Worm (Caenorhabditis elegans) whole organism, young adult: Measurements from ENCODE around the gene Y15E3A.4.

Experiments used
- F49E8.2 ChIP-seq: sonication (generic microtip); optimal IDR thresholded peaks from 3 replicates; lab custom pipeline; 2017; ENCODE audit warnings: missing genetic modification characterization, mild to moderate bottlenecking, missing compliant biosample characterization, antibody characterized with exemption, moderate library complexity; ENCODE audit not compliant: insufficient read depth
- akir-1 ChIP-seq: fragments of 200-800 bp; sonication (Bioruptor generic); optimal IDR thresholded peaks from 2 replicates; lab custom pipeline; 2018; ENCODE audit warnings: mild to moderate bottlenecking, missing genetic modification characterization, moderate library complexity, missing compliant biosample characterization
- aptf-2 ChIP-seq: fragments of 200-800 bp; sonication (Bioruptor generic); conservative IDR thresholded peaks from 2 replicates; pipeline ENCODE4 v1.3.6; 2022; ENCODE audit warnings: missing genetic modification reagents, missing genetic modification characterization, missing compliant biosample characterization
- aptf-3 ChIP-seq: fragments of 200-800 bp; sonication (Bioruptor generic); IDR thresholded peaks from 2 replicates; pipeline ENCODE4 v1.3.6; 2022; ENCODE audit warnings: missing genetic modification characterization, missing compliant biosample characterization
- nfya-2 ChIP-seq: fragments of 200-800 bp; sonication (Bioruptor generic); IDR thresholded peaks from 2 replicates; pipeline ENCODE4 v1.3.6; 2022; ENCODE audit warnings: missing genetic modification reagents, missing genetic modification characterization, missing compliant biosample characterization
- pha-4 ChIP-seq: fragments of 150-350 bp; sonication (generic microtip); optimal IDR thresholded peaks from 2 replicates; lab custom pipeline; 2014; ENCODE audit warnings: missing biosample characterization, missing genetic modification reagents, missing genetic modification characterization
- tbp1 ChIP-seq: fragments of 200-800 bp; sonication (Bioruptor generic); optimal IDR thresholded peaks from 2 replicates; lab custom pipeline; 2018; ENCODE audit warnings: mild to moderate bottlenecking, missing genetic modification characterization, missing compliant biosample characterization
- ztf-22 ChIP-seq: fragments of 200-800 bp; sonication (Bioruptor generic); optimal IDR thresholded peaks from 2 replicates; lab custom pipeline; 2018; ENCODE audit warnings: mild to moderate bottlenecking, missing genetic modification characterization, moderate library complexity, missing compliant biosample characterization

ce11 chrX:15339807-15340596 lies 9.2 kb downstream of the Y15E3A.4 start, which contains the start of gene Y15E3A.5:
- TF ChIP-seq ztf-22 (GFP tag; lab: Kevin White, UChicago) = no peak
- TF ChIP-seq pha-4 (tag; lab: Kevin White, UChicago) = no peak
- TF ChIP-seq F49E8.2 (tag; lab: Kevin White, UChicago) = no peak
- no peak for TF ChIP-seq nfya-2 (GFP tag; lab: Robert Waterston, UW)
- no peak for TF ChIP-seq aptf-3 (GFP tag; lab: Robert Waterston, UW)
- no peak for TF ChIP-seq aptf-2 (GFP tag; lab: Robert Waterston, UW)
- TF ChIP-seq akir-1 (GFP tag; lab: Kevin White, UChicago) = no peak
- TF ChIP-seq tbp1 = peak; percentile 26
